Fruit fly (Drosophila melanogaster): ENCODE results near the gene CG9154.

Gene CG9154

dm6 chr2L:6050575-6050974, 19.9 kb downstream of the CG9154 start, which contains the start of gene CG9135 (continued):
- TF ChIP-seq disco-r (GFP tag; optimal IDR thresholded peaks at IDR 0.05) = no peak
- no peak for TF ChIP-seq CG12236 (GFP tag; optimal IDR thresholded peaks at IDR 0.05)
- TF ChIP-seq odd (GFP tag; optimal IDR thresholded peaks at IDR 0.05) = no peak
- peak; percentile 98 for TF ChIP-seq knrl (GFP tag; IDR thresholded peaks at IDR 0.05; ENCODE audit: partially characterized antibody)
- no peak for TF ChIP-seq CG18764 (GFP tag; optimal IDR thresholded peaks at IDR 0.05)
- no peak for TF ChIP-seq Adf1 (GFP tag; IDR thresholded peaks at IDR 0.05)
- no peak for TF ChIP-seq CG14441 (GFP tag; IDR thresholded peaks at IDR 0.05)
- no peak for TF ChIP-seq pb (GFP tag; optimal IDR thresholded peaks at IDR 0.05)
- no peak for TF ChIP-seq eyg (GFP tag; optimal IDR thresholded peaks at IDR 0.05)
- TF ChIP-seq CG32767 (GFP tag; IDR thresholded peaks at IDR 0.05) = no peak
- TF ChIP-seq NfI (GFP tag; optimal IDR thresholded peaks at IDR 0.05) = no peak
- TF ChIP-seq CG2199 (GFP tag; IDR thresholded peaks at IDR 0.05) = no peak
- no peak for TF ChIP-seq dysf (GFP tag; IDR thresholded peaks at IDR 0.05)
- no peak for TF ChIP-seq org-1 (GFP tag; optimal IDR thresholded peaks at IDR 0.05)
- TF ChIP-seq amos (GFP tag; IDR thresholded peaks at IDR 0.05; ENCODE audit: partially characterized antibody) = peak; percentile 99
- TF ChIP-seq gce (GFP tag; IDR thresholded peaks at IDR 0.05) = no peak
- TF ChIP-seq CG1792 (GFP tag; optimal IDR thresholded peaks at IDR 0.05) = no peak
- no peak for TF ChIP-seq CG7271 (tag; optimal IDR thresholded peaks at IDR 0.05)
- TF ChIP-seq nmo (GFP tag; optimal IDR thresholded peaks at IDR 0.05) = peak; percentile 36
- no peak for TF ChIP-seq PHDP (tag; optimal IDR thresholded peaks at IDR 0.05)
- TF ChIP-seq Oaz (GFP tag; IDR thresholded peaks at IDR 0.05) = no peak
- TF ChIP-seq Hand (GFP tag; optimal IDR thresholded peaks at IDR 0.05) = no peak
- TF ChIP-seq Stat92E (GFP tag; optimal IDR thresholded peaks at IDR 0.05) = no peak
- TF ChIP-seq tio (GFP tag; optimal IDR thresholded peaks at IDR 0.05) = no peak
- no peak for TF ChIP-seq Tbp (GFP tag; optimal IDR thresholded peaks at IDR 0.05)
- no peak for TF ChIP-seq caup (GFP tag; optimal IDR thresholded peaks at IDR 0.05; ENCODE audit: severe bottlenecking)
- TF ChIP-seq p53 (GFP tag; optimal IDR thresholded peaks at IDR 0.05) = no peak
- no peak for TF ChIP-seq klu (GFP tag; IDR thresholded peaks at IDR 0.05)
- TF ChIP-seq ssp (GFP tag; IDR thresholded peaks at IDR 0.05) = peak; percentile 84
- TF ChIP-seq HLHmδ (GFP tag; optimal IDR thresholded peaks at IDR 0.05) = no peak
- no peak for TF ChIP-seq wek (GFP tag; optimal IDR thresholded peaks at IDR 0.05)
- no peak for TF ChIP-seq Neu2 (GFP tag; optimal IDR thresholded peaks at IDR 0.05; ENCODE audit: borderline replicate concordance)
- TF ChIP-seq Sin3A (optimal IDR thresholded peaks at IDR 0.05) = peak; percentile 42
- TF ChIP-seq ase (GFP tag; IDR thresholded peaks at IDR 0.05) = no peak
- TF ChIP-seq pros (GFP tag; optimal IDR thresholded peaks at IDR 0.05) = no peak
- no peak for TF ChIP-seq CG18476 (GFP tag; optimal IDR thresholded peaks at IDR 0.05)
- TF ChIP-seq CkIIα-i1 (GFP tag; IDR thresholded peaks at IDR 0.05) = peak; percentile 69; the same call in 1 of the 2 replicates
- no peak for TF ChIP-seq Spps (tag; optimal IDR thresholded peaks at IDR 0.05)
- peak in 1 of 2 experiments; percentile 19 for TF ChIP-seq crp (GFP tag; optimal IDR thresholded peaks at IDR 0.05)
- peak; percentile 99 for TF ChIP-seq zen2 (GFP tag; IDR thresholded peaks at IDR 0.05; ENCODE audit: partially characterized antibody)
- no peak for TF ChIP-seq Asciz (GFP tag; optimal IDR thresholded peaks at IDR 0.05)
- no peak for TF ChIP-seq br (optimal IDR thresholded peaks at IDR 0.05)
- TF ChIP-seq trem (tag; optimal IDR thresholded peaks at IDR 0.05) = peak; percentile 69
- TF ChIP-seq crol (GFP tag; IDR thresholded peaks at IDR 0.05) = no peak
- TF ChIP-seq CG7372 (GFP tag; IDR thresholded peaks at IDR 0.05) = no peak
- peak; percentile 10 for TF ChIP-seq Ets97D (GFP tag; optimal IDR thresholded peaks at IDR 0.05)
- TF ChIP-seq Side (GFP tag; optimal IDR thresholded peaks at IDR 0.05) = no peak
- no peak for TF ChIP-seq CG4282 (GFP tag; optimal IDR thresholded peaks at IDR 0.05)
- TF ChIP-seq CG4707 (GFP tag; optimal IDR thresholded peaks at IDR 0.05) = no peak
- TF ChIP-seq CG7987 (GFP tag; optimal IDR thresholded peaks at IDR 0.05) = no peak
- no peak for TF ChIP-seq CG8478 (optimal IDR thresholded peaks at IDR 0.05)
- TF ChIP-seq CG6175 (GFP tag; IDR thresholded peaks at IDR 0.05) = no peak
- TF ChIP-seq CG13775 (GFP tag; optimal IDR thresholded peaks at IDR 0.05) = no peak
